Worm (Caenorhabditis elegans) whole organism, L2 larva: ENCODE data around the gene Y37E11AL.12.

ENCODE experiments used
- lin-39 ChIP-seq: fragments of 150-350 bp; optimal IDR thresholded peaks from 2 replicates; lab custom pipeline; 2014; ENCODE audit warnings: missing biosample characterization, missing genetic modification reagents, missing genetic modification characterization
- nhr-77 ChIP-seq: fragments of 150-350 bp; optimal IDR thresholded peaks from 2 replicates; lab custom pipeline; 2014; ENCODE audit warnings: missing biosample characterization, missing genetic modification characterization

ce11 chrIV:3652223-3652622 is 49.6 kb downstream of the Y37E11AL.12 start:
- TF ChIP-seq lin-39 (tag; lab: Kevin White, UChicago) (no peak), nhr-77 (tag; lab: Kevin White, UChicago) (no peak)
